Fruit fly (Drosophila melanogaster) whole organism, pupa: ENCODE data around the gene CG18599.

ENCODE experiments used
- CG15710 ChIP-seq: fragments of 200-800 bp; sonication (Bioruptor generic); optimal IDR thresholded peaks from 2 replicates; lab custom pipeline; 2018; ENCODE audit warnings: missing biosample characterization, mild to moderate bottlenecking, missing genetic modification characterization, moderate library complexity
- Pif1A ChIP-seq: fragments of 200-800 bp; sonication (Bioruptor generic); optimal IDR thresholded peaks from 3 replicates; lab custom pipeline; 2016; ENCODE audit warnings: missing biosample characterization, missing genetic modification characterization
- Snoo ChIP-seq: fragments of 200-800 bp; sonication (Bioruptor generic); optimal IDR thresholded peaks from 3 replicates; lab custom pipeline; 2017; ENCODE audit warnings: missing biosample characterization, mild to moderate bottlenecking, missing genetic modification characterization, inconsistent platforms

dm6 chr3R:18279494-18279893, 11.9 kb downstream of the CG18599 start, which contains the start of gene CG7142:
- TF ChIP-seq Snoo (no peak), Pif1A (GFP tag; lab: Kevin White, UChicago) (no peak), CG15710 (no peak)
